Worm (Caenorhabditis elegans) whole organism, young adult: ENCODE results near the gene Y53C12A.11.

Source experiments
- F49E8.2 ChIP-seq: sonication (generic microtip); optimal IDR thresholded peaks from 3 replicates; lab custom pipeline; 2017; ENCODE audit warnings: missing genetic modification characterization, mild to moderate bottlenecking, missing compliant biosample characterization, antibody characterized with exemption, moderate library complexity; ENCODE audit not compliant: insufficient read depth
- K11D2.4 ChIP-seq: fragments of 200-800 bp; sonication (Bioruptor generic); IDR thresholded peaks from 2 replicates; pipeline ENCODE4 v1.3.6; 2022; ENCODE audit warnings: missing genetic modification reagents, missing genetic modification characterization, missing compliant biosample characterization
- akir-1 ChIP-seq: fragments of 200-800 bp; sonication (Bioruptor generic); optimal IDR thresholded peaks from 2 replicates; lab custom pipeline; 2018; ENCODE audit warnings: mild to moderate bottlenecking, missing genetic modification characterization, moderate library complexity, missing compliant biosample characterization
- atf-7 ChIP-seq: sonication (generic microtip); optimal IDR thresholded peaks from 2 replicates; lab custom pipeline; 2017; ENCODE audit warnings: mild to moderate bottlenecking, missing genetic modification characterization, missing compliant biosample characterization
- cebp-2 ChIP-seq: fragments of 200-800 bp; sonication (Bioruptor generic); IDR thresholded peaks from 2 replicates; pipeline ENCODE4 v1.3.6; 2022; ENCODE audit warnings: missing genetic modification characterization, missing compliant biosample characterization
- ets-4 ChIP-seq: fragments of 200-800 bp; sonication (Bioruptor generic); optimal IDR thresholded peaks from 2 replicates; lab custom pipeline; 2018; ENCODE audit warnings: mild to moderate bottlenecking, missing genetic modification characterization, missing compliant biosample characterization
- gei-17 ChIP-seq: fragments of 200-800 bp; sonication (Bioruptor generic); optimal IDR thresholded peaks from 2 replicates; lab custom pipeline; 2018; ENCODE audit warnings: mild to moderate bottlenecking, missing genetic modification characterization, missing compliant biosample characterization
- hmg-20 ChIP-seq: fragments of 200-800 bp; sonication (Bioruptor generic); IDR thresholded peaks from 2 replicates; pipeline ENCODE4 v1.3.6; 2022; ENCODE audit warnings: missing genetic modification reagents, missing genetic modification characterization, missing compliant biosample characterization
- lin-35 ChIP-seq, 3 experiments: fragments of 150-350 bp in 2 of 3; sonication (generic microtip) in 1 of 3; optimal IDR thresholded peaks; 2 replicates each; lab custom pipeline; 2014 to 2018; ENCODE audit warnings: missing biosample characterization in 3 of 3, missing genetic modification characterization in 3 of 3, missing genetic modification reagents in 3 of 3
- lin-54 ChIP-seq: fragments of 200-800 bp; sonication (Bioruptor generic); optimal IDR thresholded peaks from 2 replicates; lab custom pipeline; 2018; ENCODE audit warnings: mild to moderate bottlenecking, missing genetic modification characterization, missing compliant biosample characterization
- rpc-1 ChIP-seq, 2 experiments: fragments of 150-350 bp in 1 of 2; sonication (generic microtip) in 1 of 2; optimal IDR thresholded peaks; 2 replicates each; lab custom pipeline; 2014 to 2018; ENCODE audit warnings: missing biosample characterization in 1 of 2, missing genetic modification characterization in 1 of 2, missing genetic modification reagents in 1 of 2, missing genotype in 1 of 2
- unc-62 ChIP-seq: fragments of 150-350 bp; optimal IDR thresholded peaks from 2 replicates; lab custom pipeline; 2014; ENCODE audit warnings: missing biosample characterization, missing genetic modification reagents, missing genetic modification characterization

- no peak for TF ChIP-seq hmg-20
- no peak for TF ChIP-seq lin-35 (GFP tag; optimal IDR thresholded peaks at IDR 0.05; lab: Kevin White, UChicago)
- TF ChIP-seq akir-1 (GFP tag; lab: Kevin White, UChicago): no peak
- no peak for TF ChIP-seq atf-7 (tag; lab: Kevin White, UChicago)
- no peak for TF ChIP-seq F49E8.2 (tag; lab: Kevin White, UChicago)
- TF ChIP-seq unc-62: no peak
- TF ChIP-seq ets-4 (GFP tag; lab: Kevin White, UChicago): no peak
- no peak for TF ChIP-seq lin-54 (GFP tag; lab: Kevin White, UChicago)
- no peak for TF ChIP-seq rpc-1 (optimal IDR thresholded peaks at IDR 0.05; lab: Kevin White, UChicago)
- no peak for TF ChIP-seq rpc-1 (tag; optimal IDR thresholded peaks at IDR 0.05; lab: Kevin White, UChicago)
- no peak for TF ChIP-seq gei-17 (GFP tag; lab: Kevin White, UChicago)
- TF ChIP-seq cebp-2: no peak
- TF ChIP-seq K11D2.4 (GFP tag; lab: Robert Waterston, UW): no peak
Observed at ce11 chrII:9708835-9709299, 9.6 kb downstream of the Y53C12A.11 start, which contains the start of gene glt-5.
